Worm (Caenorhabditis elegans): ENCODE results near the gene ech-4.

DNA sequence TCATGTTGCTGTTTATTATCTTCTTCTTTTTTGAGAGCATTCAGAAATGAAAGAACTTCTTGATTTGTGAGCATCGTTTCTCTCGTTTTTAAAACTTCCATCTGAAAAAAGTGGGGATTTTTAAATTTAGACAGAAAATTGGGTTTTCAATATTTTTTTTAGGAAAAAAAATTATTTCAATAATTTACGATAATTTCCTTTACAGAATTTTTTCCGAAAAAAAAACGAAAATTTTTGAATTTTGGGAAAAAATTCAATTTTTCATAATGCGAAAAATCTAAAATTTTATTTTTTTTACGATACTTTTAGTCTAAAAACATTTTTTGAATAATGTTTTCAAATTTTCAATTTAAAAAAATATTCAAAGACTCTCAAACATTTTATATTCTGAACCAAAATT is 36.2 kb downstream of the ech-4 start, which contains the start of gene M106.7:
- TF ChIP-seq fos-1 (tag; optimal IDR thresholded peaks at IDR 0.05) (no peak), pax-3 (tag; optimal IDR thresholded peaks at IDR 0.05) (no peak), blmp-1 (tag; optimal IDR thresholded peaks at IDR 0.05) (no peak), nhr-28 (tag; optimal IDR thresholded peaks at IDR 0.05) (no peak), fkh-10 (GFP tag; optimal IDR thresholded peaks at IDR 0.05) (no peak), elt-3 (tag; optimal IDR thresholded peaks at IDR 0.05) (no peak), mdl-1 (tag; optimal IDR thresholded peaks at IDR 0.05) (no peak), elt-2 (tag; optimal IDR thresholded peaks at IDR 0.05) (no peak), nhr-12 (tag; optimal IDR thresholded peaks at IDR 0.05) (no peak), lin-39 (tag; optimal IDR thresholded peaks at IDR 0.05) (no peak)
